Worm (Caenorhabditis elegans): ENCODE data around the gene F53F4.4.

- TF ChIP-seq lin-15B (tag; optimal IDR thresholded peaks at IDR 0.05) (no peak), fos-1 (tag; optimal IDR thresholded peaks at IDR 0.05) (no peak), nhr-28 (tag; optimal IDR thresholded peaks at IDR 0.05) (no peak), ceh-82 (tag; optimal IDR thresholded peaks at IDR 0.05) (no peak), lin-29 (GFP tag; IDR thresholded peaks at IDR 0.05) (no peak)
Observed at ce11 chrV:13620676-13621075, 27.5 kb downstream of the F53F4.4 start, which contains the start of gene F53F4.15.
